Fruit fly (Drosophila melanogaster) whole organism, pupa: Measurements from ENCODE around the gene CG5281.

Experiments used
- CG15710 ChIP-seq: fragments of 200-800 bp; sonication (Bioruptor generic); optimal IDR thresholded peaks from 2 replicates; lab custom pipeline; 2018; ENCODE audit warnings: missing biosample characterization, mild to moderate bottlenecking, missing genetic modification characterization, moderate library complexity
- CG34367 ChIP-seq: fragments of 200-800 bp; sonication (Bioruptor generic); optimal IDR thresholded peaks from 2 replicates; lab custom pipeline; 2018; ENCODE audit warnings: missing biosample characterization, mild to moderate bottlenecking, missing genetic modification characterization
- Pif1B ChIP-seq: fragments of 200-800 bp; sonication (Bioruptor generic); optimal IDR thresholded peaks from 3 replicates; lab custom pipeline; 2016; ENCODE audit warnings: missing biosample characterization, missing genetic modification characterization
- fd96Ca ChIP-seq: fragments of 200-800 bp; sonication (Bioruptor generic); IDR thresholded peaks from 3 replicates; pipeline ENCODE4 v1.3.6; 2022; ENCODE audit warnings: missing biosample characterization, missing genetic modification characterization
- rn ChIP-seq: fragments of 200-800 bp; sonication (Bioruptor generic); IDR thresholded peaks from 2 replicates; pipeline ENCODE4 v1.3.6; 2022; ENCODE audit warnings: missing biosample characterization, missing genetic modification characterization

DNA sequence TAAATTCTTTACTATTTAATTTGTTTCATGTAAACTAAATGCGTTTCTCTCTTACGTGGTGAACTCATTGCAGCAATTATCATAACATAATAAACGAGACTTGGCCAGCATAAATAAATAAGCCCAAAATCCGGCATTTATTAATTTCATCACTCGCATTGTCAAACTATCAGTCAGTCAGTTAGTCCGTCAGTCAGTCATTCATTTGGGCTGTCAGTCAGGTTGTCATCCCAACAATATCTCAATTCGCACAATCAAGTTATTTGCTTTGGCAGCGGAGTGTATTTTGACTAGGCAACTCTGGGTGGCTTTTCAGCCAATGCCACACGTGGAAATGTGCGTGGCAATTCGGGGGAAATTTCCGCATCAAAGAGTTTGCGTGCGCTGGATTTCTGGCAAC, 32.2 kb downstream of the CG5281 start:
- no peak for TF ChIP-seq fd96Ca (GFP tag; lab: Robert Waterston, UW)
- TF ChIP-seq Pif1B (GFP tag; lab: Kevin White, UChicago): no peak
- no peak for TF ChIP-seq CG34367 (tag; lab: Kevin White, UChicago)
- TF ChIP-seq rn: no peak
- TF ChIP-seq CG15710 (tag; lab: Kevin White, UChicago): no peak
